Worm (Caenorhabditis elegans) whole organism, L2 larva: ENCODE data around the gene rgs-6.

ENCODE experiments used
- ZK546.5 ChIP-seq: sonication (generic microtip); optimal IDR thresholded peaks from 2 replicates; lab custom pipeline; 2017; ENCODE audit warnings: missing biosample characterization, missing genetic modification characterization
- alr-1 ChIP-seq: fragments of 150-350 bp; optimal IDR thresholded peaks from 2 replicates; lab custom pipeline; 2014; ENCODE audit warnings: missing biosample characterization, missing genetic modification characterization
- aly-2 ChIP-seq: fragments of 150-350 bp; optimal IDR thresholded peaks from 2 replicates; lab custom pipeline; 2014; ENCODE audit warnings: missing biosample characterization, missing genetic modification characterization
- dmd-4 ChIP-seq: sonication (generic microtip); optimal IDR thresholded peaks from 2 replicates; lab custom pipeline; 2017; ENCODE audit warnings: missing biosample characterization, missing genetic modification characterization
- fos-1 ChIP-seq: fragments of 150-350 bp; optimal IDR thresholded peaks from 2 replicates; lab custom pipeline; 2014; ENCODE audit warnings: missing biosample characterization, missing genetic modification characterization
- lin-39 ChIP-seq: fragments of 150-350 bp; optimal IDR thresholded peaks from 2 replicates; lab custom pipeline; 2014; ENCODE audit warnings: missing biosample characterization, missing genetic modification reagents, missing genetic modification characterization
- lsy-2 ChIP-seq, 2 experiments: fragments of 150-350 bp in 1 of 2; sonication (generic microtip) in 1 of 2; optimal IDR thresholded peaks; 2 replicates each; lab custom pipeline; 2014 to 2017; ENCODE audit warnings: missing biosample characterization in 2 of 2, missing genetic modification characterization in 2 of 2
- peb-1 ChIP-seq: fragments of 150-350 bp; optimal IDR thresholded peaks from 2 replicates; lab custom pipeline; 2014; ENCODE audit warnings: missing biosample characterization, missing genetic modification characterization
- sma-9 ChIP-seq, 2 experiments: fragments of 150-350 bp in 1 of 2; sonication (generic microtip) in 1 of 2; optimal IDR thresholded peaks; 2 replicates each; lab custom pipeline; 2014 to 2016; ENCODE audit warnings: missing genetic modification characterization in 2 of 2, mild to moderate bottlenecking in 1 of 2, missing biosample characterization in 1 of 2, missing compliant biosample characterization in 1 of 2, missing genetic modification reagents in 1 of 2, moderate library complexity in 1 of 2
- unc-62 ChIP-seq: fragments of 150-350 bp; optimal IDR thresholded peaks from 2 replicates; lab custom pipeline; 2014; ENCODE audit warnings: missing biosample characterization, missing genetic modification reagents, missing genetic modification characterization
- zag-1 ChIP-seq: fragments of 150-350 bp; optimal IDR thresholded peaks from 2 replicates; lab custom pipeline; 2014; ENCODE audit warnings: missing biosample characterization, missing genetic modification characterization
- ztf-4 ChIP-seq: fragments of 150-350 bp; optimal IDR thresholded peaks from 2 replicates; lab custom pipeline; 2014; ENCODE audit warnings: missing biosample characterization, missing genetic modification characterization

DNA sequence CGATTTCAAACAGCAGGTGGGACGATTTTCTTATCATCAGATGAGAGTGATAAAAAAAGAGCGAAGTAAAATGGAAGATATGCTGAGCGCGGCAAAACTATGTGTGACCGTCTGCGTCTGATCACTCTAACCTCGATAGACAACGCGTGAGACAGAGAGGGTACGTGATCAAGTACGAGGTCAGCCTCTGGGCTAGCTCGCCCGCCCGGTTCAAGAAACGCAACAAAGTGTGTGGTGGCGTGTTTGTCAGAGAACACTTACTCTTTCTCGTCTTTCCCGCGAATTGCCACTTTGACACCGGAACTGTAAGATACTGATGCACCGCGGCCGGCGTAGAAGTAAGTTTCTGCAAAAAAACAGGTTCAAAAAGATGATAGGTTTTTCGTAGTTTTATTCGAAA lies 37.4 kb downstream of the rgs-6 start:
- no peak for TF ChIP-seq unc-62 (GFP tag; lab: Kevin White, UChicago)
- TF ChIP-seq zag-1, result no peak
- TF ChIP-seq ztf-4 (tag; lab: Kevin White, UChicago), result no peak
- no peak for TF ChIP-seq aly-2 (tag; lab: Kevin White, UChicago)
- TF ChIP-seq lsy-2 (tag; optimal IDR thresholded peaks at IDR 0.05; lab: Kevin White, UChicago), result no peak
- no peak for TF ChIP-seq lin-39 (tag; lab: Kevin White, UChicago)
- no peak for TF ChIP-seq peb-1 (tag; lab: Kevin White, UChicago)
- TF ChIP-seq ZK546.5, result no peak
- peak; percentile 92 for TF ChIP-seq sma-9 (GFP tag; optimal IDR thresholded peaks at IDR 0.05; lab: Kevin White, UChicago)
- peak; percentile 54 for TF ChIP-seq sma-9 (tag; optimal IDR thresholded peaks at IDR 0.05; lab: Kevin White, UChicago)
- TF ChIP-seq fos-1 (tag; lab: Kevin White, UChicago), result peak; percentile 80
- no peak for TF ChIP-seq dmd-4 (tag; lab: Kevin White, UChicago)
- TF ChIP-seq alr-1, result no peak
